Fruit fly (Drosophila melanogaster) Kc167 (cell line): ENCODE data around the gene Spt3.

Experiments used
- Myc ChIP-seq: fragments of >200 bp; optimal IDR thresholded peaks from 2 replicates; lab custom pipeline; 2017; ENCODE audit warnings: missing external identifiers
- Sin3A ChIP-seq: fragments of >200 bp; optimal IDR thresholded peaks from 2 replicates; lab custom pipeline; 2018; ENCODE audit warnings: missing external identifiers
- h ChIP-seq: fragments of >200 bp; optimal IDR thresholded peaks from 3 replicates; lab custom pipeline; 2018; ENCODE audit warnings: missing external identifiers
- insv ChIP-seq: fragments of >200 bp; optimal IDR thresholded peaks from 3 replicates; lab custom pipeline; 2018; ENCODE audit warnings: missing external identifiers
- psq ChIP-seq: fragments of >200 bp; optimal IDR thresholded peaks from 2 replicates; lab custom pipeline; 2017; ENCODE audit warnings: missing external identifiers
- ttk ChIP-seq: sonication (Bioruptor generic); optimal IDR thresholded peaks from 2 replicates; lab custom pipeline; 2017; ENCODE audit warnings: missing external identifiers

The Spt3 gene

dm6 chr3R:11981962-11982361 lies 35.0 kb upstream of the Spt3 start, which contains the start of gene CG12224:
Gene CG12224, minus strand, starts transcription at chr3R:11982062.
- TF ChIP-seq insv (lab: Kevin White, UChicago) (no peak), h (lab: Kevin White, UChicago) (no peak), Myc (lab: Kevin White, UChicago) (no peak), psq (no peak), Sin3A (lab: Kevin White, UChicago) (no peak), ttk (no peak)

dm6 chr3R:11982547-11982946 lies 34.4 kb upstream of the Spt3 start:
- TF ChIP-seq h (lab: Kevin White, UChicago) (no peak), insv (lab: Kevin White, UChicago) (no peak), psq (no peak), ttk (no peak), Sin3A (lab: Kevin White, UChicago) (no peak), Myc (lab: Kevin White, UChicago) (no peak)

dm6 chr3R:11984441-11984840 lies 32.5 kb upstream of the Spt3 start, which contains the start of gene CG3397:
Gene CG3397, minus strand, starts transcription at chr3R:11984541.
- TF ChIP-seq h (lab: Kevin White, UChicago) (no peak), Sin3A (lab: Kevin White, UChicago) (no peak), psq (no peak), insv (lab: Kevin White, UChicago) (no peak), Myc (lab: Kevin White, UChicago) (no peak), ttk (no peak)

dm6 chr3R:11984862-11985261 lies 32.1 kb upstream of the Spt3 start:
- TF ChIP-seq h (lab: Kevin White, UChicago) (no peak), ttk (no peak), psq (no peak), Myc (lab: Kevin White, UChicago) (no peak)

- TF ChIP-seq psq (no peak), ttk (no peak), Myc (lab: Kevin White, UChicago) (no peak), insv (lab: Kevin White, UChicago) (no peak), h (lab: Kevin White, UChicago) (no peak), Sin3A (lab: Kevin White, UChicago) (no peak)
These were observed 27.8 kb upstream of the Spt3 start for dm6 chr3R:11989206-11989605.

dm6 chr3R:11989996-11990395 lies 27.0 kb upstream of the Spt3 start:
- no peak for TF ChIP-seq Sin3A (lab: Kevin White, UChicago)
- TF ChIP-seq h (lab: Kevin White, UChicago): no peak
- no peak for TF ChIP-seq insv (lab: Kevin White, UChicago)
- no peak for TF ChIP-seq Myc (lab: Kevin White, UChicago)
- no peak for TF ChIP-seq psq
- no peak for TF ChIP-seq ttk

- no peak for TF ChIP-seq h (lab: Kevin White, UChicago)
These were observed 25.3 kb upstream of the Spt3 start for dm6 chr3R:11991538-11992164.

dm6 chr3R:11992934-11993670 lies 23.9 kb upstream of the Spt3 start, which contains the start of gene mfas:
Gene mfas, minus strand, starts transcription at chr3R:11993315.
- TF ChIP-seq Myc (lab: Kevin White, UChicago): no peak
- TF ChIP-seq ttk: no peak
- TF ChIP-seq insv (lab: Kevin White, UChicago): no peak
- TF ChIP-seq psq: no peak
- TF ChIP-seq h (lab: Kevin White, UChicago): no peak
- TF ChIP-seq Sin3A (lab: Kevin White, UChicago): no peak

dm6 chr3R:11998130-11998529 lies 18.8 kb upstream of the Spt3 start:
- TF ChIP-seq psq (no peak), insv (lab: Kevin White, UChicago) (no peak), Myc (lab: Kevin White, UChicago) (no peak), ttk (no peak), Sin3A (lab: Kevin White, UChicago) (no peak), h (lab: Kevin White, UChicago) (no peak)

dm6 chr3R:11999074-11999473 lies 17.9 kb upstream of the Spt3 start, which contains the start of gene Ect3:
Gene Ect3, plus strand, starts transcription at chr3R:11999278.
- TF ChIP-seq ttk (no peak), Sin3A (lab: Kevin White, UChicago) (no peak), psq (no peak), insv (lab: Kevin White, UChicago) (no peak), h (lab: Kevin White, UChicago) (no peak), Myc (lab: Kevin White, UChicago) (no peak)

- TF ChIP-seq insv (lab: Kevin White, UChicago) (no peak), ttk (no peak), Sin3A (lab: Kevin White, UChicago) (no peak), Myc (lab: Kevin White, UChicago) (no peak), psq (no peak), h (lab: Kevin White, UChicago) (no peak)
These were observed 11.5 kb upstream of the Spt3 start, which contains the start of gene Tk for dm6 chr3R:12005417-12005816. Gene Tk, minus strand, starts transcription at chr3R:12005473.

- TF ChIP-seq Myc (lab: Kevin White, UChicago) (no peak), psq (no peak), Sin3A (lab: Kevin White, UChicago) (no peak), ttk (no peak), h (lab: Kevin White, UChicago) (no peak), insv (lab: Kevin White, UChicago) (no peak)
These were observed 10.5 kb upstream of the Spt3 start for dm6 chr3R:12006417-12006816.
